Worm (Caenorhabditis elegans) whole organism, L2 larva: ENCODE data around the gene algn-2.

Experiments
- C34F6.9 ChIP-seq: fragments of 150-350 bp; optimal IDR thresholded peaks from 2 replicates; lab custom pipeline; 2014; ENCODE audit warnings: missing biosample characterization, missing genetic modification characterization
- F13H6.1 ChIP-seq: sonication (generic microtip); optimal IDR thresholded peaks from 2 replicates; lab custom pipeline; 2016; ENCODE audit warnings: missing genetic modification characterization, missing compliant biosample characterization
- Y55F3AM.14 ChIP-seq: fragments of 200-800 bp; sonication (Bioruptor generic); optimal IDR thresholded peaks from 2 replicates; lab custom pipeline; 2018; ENCODE audit warnings: mild to moderate bottlenecking, missing genetic modification characterization, missing compliant biosample characterization
- aly-2 ChIP-seq: fragments of 150-350 bp; optimal IDR thresholded peaks from 2 replicates; lab custom pipeline; 2014; ENCODE audit warnings: missing biosample characterization, missing genetic modification characterization
- ama-1 ChIP-seq: fragments of 150-350 bp; optimal IDR thresholded peaks from 2 replicates; lab custom pipeline; 2018; ENCODE audit warnings: inconsistent platforms
- blmp-1 ChIP-seq: sonication (generic microtip); optimal IDR thresholded peaks from 2 replicates; lab custom pipeline; 2017; ENCODE audit warnings: missing genetic modification characterization, mild to moderate bottlenecking, missing compliant biosample characterization, antibody characterized with exemption, moderate library complexity; ENCODE audit not compliant: insufficient read depth
- crh-2 ChIP-seq: sonication (generic microtip); optimal IDR thresholded peaks from 2 replicates; lab custom pipeline; 2017; ENCODE audit warnings: missing biosample characterization, missing genetic modification characterization
- dmd-4 ChIP-seq: sonication (generic microtip); optimal IDR thresholded peaks from 2 replicates; lab custom pipeline; 2017; ENCODE audit warnings: missing biosample characterization, missing genetic modification characterization
- elt-3 ChIP-seq: sonication (generic microtip); optimal IDR thresholded peaks from 2 replicates; lab custom pipeline; 2017; ENCODE audit warnings: missing biosample characterization, missing genetic modification characterization
- fos-1 ChIP-seq: fragments of 150-350 bp; optimal IDR thresholded peaks from 2 replicates; lab custom pipeline; 2014; ENCODE audit warnings: missing biosample characterization, missing genetic modification characterization
- gmeb-1 ChIP-seq: fragments of 150-350 bp; optimal IDR thresholded peaks from 2 replicates; lab custom pipeline; 2014; ENCODE audit warnings: missing biosample characterization, missing genetic modification characterization
- lin-11 ChIP-seq: fragments of 150-350 bp; sonication (generic microtip); optimal IDR thresholded peaks from 2 replicates; lab custom pipeline; 2014; ENCODE audit warnings: missing biosample characterization, missing genetic modification characterization, inconsistent platforms, mixed read lengths
- lin-39 ChIP-seq: fragments of 150-350 bp; optimal IDR thresholded peaks from 2 replicates; lab custom pipeline; 2014; ENCODE audit warnings: missing biosample characterization, missing genetic modification reagents, missing genetic modification characterization
- lsy-2 ChIP-seq, 2 experiments: fragments of 150-350 bp in 1 of 2; sonication (generic microtip) in 1 of 2; optimal IDR thresholded peaks; 2 replicates each; lab custom pipeline; 2014 to 2017; ENCODE audit warnings: missing biosample characterization in 2 of 2, missing genetic modification characterization in 2 of 2
- mab-5 ChIP-seq: fragments of 150-350 bp; optimal IDR thresholded peaks from 2 replicates; lab custom pipeline; 2014; ENCODE audit warnings: missing biosample characterization, missing genetic modification characterization
- mbf-1 ChIP-seq: sonication (generic microtip); optimal IDR thresholded peaks from 2 replicates; lab custom pipeline; 2017; ENCODE audit warnings: missing biosample characterization, missing genetic modification characterization
- mdl-1 ChIP-seq, 2 experiments: fragments of 150-350 bp in 1 of 2; sonication (generic microtip) in 1 of 2; optimal IDR thresholded peaks; 2 replicates each; lab custom pipeline; 2017; ENCODE audit warnings: missing biosample characterization in 2 of 2, missing genetic modification characterization in 2 of 2
- nhr-10 ChIP-seq: sonication (generic microtip); optimal IDR thresholded peaks from 2 replicates; lab custom pipeline; 2017; ENCODE audit warnings: missing biosample characterization, missing genetic modification characterization
- nhr-11 ChIP-seq: fragments of 150-350 bp; optimal IDR thresholded peaks from 2 replicates; lab custom pipeline; 2014; ENCODE audit warnings: missing biosample characterization, missing genetic modification characterization
- nhr-129 ChIP-seq: fragments of 150-350 bp; optimal IDR thresholded peaks from 2 replicates; lab custom pipeline; 2014; ENCODE audit warnings: missing biosample characterization, missing genetic modification characterization
- nhr-21 ChIP-seq: fragments of 150-350 bp; optimal IDR thresholded peaks from 2 replicates; lab custom pipeline; 2014; ENCODE audit warnings: missing biosample characterization, missing genetic modification characterization
- nhr-23 ChIP-seq: fragments of 150-350 bp; optimal IDR thresholded peaks from 2 replicates; lab custom pipeline; 2014; ENCODE audit warnings: missing biosample characterization, missing genetic modification reagents, missing genetic modification characterization
- nhr-237 ChIP-seq: fragments of 150-350 bp; optimal IDR thresholded peaks from 2 replicates; lab custom pipeline; 2014; ENCODE audit warnings: missing biosample characterization, missing genetic modification characterization
- nhr-25 ChIP-seq: fragments of 150-350 bp; sonication (generic microtip); optimal IDR thresholded peaks from 3 replicates; lab custom pipeline; 2014; ENCODE audit warnings: missing biosample characterization, missing genetic modification characterization
- nhr-6 ChIP-seq: fragments of 150-350 bp; optimal IDR thresholded peaks from 2 replicates; lab custom pipeline; 2014; ENCODE audit warnings: missing biosample characterization, missing genetic modification characterization
- nhr-77 ChIP-seq: fragments of 150-350 bp; optimal IDR thresholded peaks from 2 replicates; lab custom pipeline; 2014; ENCODE audit warnings: missing biosample characterization, missing genetic modification characterization
- sem-4 ChIP-seq: fragments of 150-350 bp; optimal IDR thresholded peaks from 2 replicates; lab custom pipeline; 2014; ENCODE audit warnings: missing biosample characterization, missing genetic modification reagents, missing genetic modification characterization
- sma-3 ChIP-seq: sonication (generic microtip); optimal IDR thresholded peaks from 2 replicates; lab custom pipeline; 2016; ENCODE audit warnings: missing genetic modification reagents, missing genetic modification characterization, missing compliant biosample characterization
- sma-9 ChIP-seq, 2 experiments: fragments of 150-350 bp in 1 of 2; sonication (generic microtip) in 1 of 2; optimal IDR thresholded peaks; 2 replicates each; lab custom pipeline; 2014 to 2016; ENCODE audit warnings: missing genetic modification characterization in 2 of 2, mild to moderate bottlenecking in 1 of 2, missing biosample characterization in 1 of 2, missing compliant biosample characterization in 1 of 2, missing genetic modification reagents in 1 of 2, moderate library complexity in 1 of 2
- snpc-4 ChIP-seq: fragments of 150-350 bp; optimal IDR thresholded peaks from 2 replicates; lab custom pipeline; 2014; ENCODE audit warnings: missing biosample characterization, missing genetic modification characterization
- unc-39 ChIP-seq: fragments of 150-350 bp; optimal IDR thresholded peaks from 2 replicates; lab custom pipeline; 2014; ENCODE audit warnings: missing biosample characterization, missing genetic modification characterization
- unc-55 ChIP-seq: fragments of 150-350 bp; sonication (generic microtip); optimal IDR thresholded peaks from 3 replicates; lab custom pipeline; 2014; ENCODE audit warnings: missing biosample characterization, missing genetic modification reagents, missing genetic modification characterization
- unc-62 ChIP-seq: fragments of 150-350 bp; optimal IDR thresholded peaks from 2 replicates; lab custom pipeline; 2014; ENCODE audit warnings: missing biosample characterization, missing genetic modification reagents, missing genetic modification characterization
- zag-1 ChIP-seq: fragments of 150-350 bp; optimal IDR thresholded peaks from 2 replicates; lab custom pipeline; 2014; ENCODE audit warnings: missing biosample characterization, missing genetic modification characterization
- ztf-1 ChIP-seq: fragments of 200-800 bp; sonication (Bioruptor generic); conservative IDR thresholded peaks from 2 replicates; pipeline ENCODE4 v1.3.6; 2022; ENCODE audit warnings: missing genetic modification characterization, missing compliant biosample characterization
- ztf-11 ChIP-seq: sonication (generic microtip); optimal IDR thresholded peaks from 2 replicates; lab custom pipeline; 2017; ENCODE audit warnings: missing biosample characterization, missing genetic modification characterization
- ztf-4 ChIP-seq: fragments of 150-350 bp; optimal IDR thresholded peaks from 2 replicates; lab custom pipeline; 2014; ENCODE audit warnings: missing biosample characterization, missing genetic modification characterization

Gene algn-2

ce11 chrII:5335370-5336034 is 39.6 kb upstream of the algn-2 start:
- no peak for TF ChIP-seq nhr-25 (tag; lab: Kevin White, UChicago)
- peak; percentile 64 for TF ChIP-seq nhr-21 (tag; lab: Kevin White, UChicago)
- peak; percentile 60 for TF ChIP-seq crh-2
- peak; percentile 27 for TF ChIP-seq sma-9 (GFP tag; optimal IDR thresholded peaks at IDR 0.05; lab: Kevin White, UChicago)
- TF ChIP-seq sma-9 (tag; optimal IDR thresholded peaks at IDR 0.05; lab: Kevin White, UChicago), result no peak
- TF ChIP-seq nhr-11 (tag; lab: Kevin White, UChicago), result no peak
- TF ChIP-seq Y55F3AM.14 (GFP tag; lab: Kevin White, UChicago), result no peak
- TF ChIP-seq fos-1 (tag; lab: Kevin White, UChicago), result peak; percentile 41
- TF ChIP-seq mab-5 (tag; lab: Kevin White, UChicago), result peak; percentile 13
- TF ChIP-seq zag-1 (tag; lab: Kevin White, UChicago), result no peak
- TF ChIP-seq unc-55 (GFP tag; lab: Kevin White, UChicago), result peak; percentile 64
- no peak for TF ChIP-seq dmd-4

- no peak for TF ChIP-seq ztf-1 (GFP tag; lab: Robert Waterston, UW)
- no peak for TF ChIP-seq snpc-4 (tag; lab: Kevin White, UChicago)
- TF ChIP-seq aly-2 (tag; lab: Kevin White, UChicago), result no peak
- TF ChIP-seq nhr-11 (tag; lab: Kevin White, UChicago), result no peak
- no peak for TF ChIP-seq nhr-23 (tag; lab: Kevin White, UChicago)
- no peak for TF ChIP-seq sma-3
- TF ChIP-seq lin-11 (tag; lab: Kevin White, UChicago), result peak; percentile 77
- TF ChIP-seq unc-39 (tag; lab: Kevin White, UChicago), result no peak
- TF ChIP-seq unc-62, result no peak
- peak; percentile 19 for TF ChIP-seq Y55F3AM.14 (GFP tag; lab: Kevin White, UChicago)
- no peak for TF ChIP-seq mbf-1 (tag; lab: Kevin White, UChicago)
- TF ChIP-seq mab-5 (tag; lab: Kevin White, UChicago), result peak; percentile 42
- TF ChIP-seq nhr-237 (tag; lab: Kevin White, UChicago), result no peak
- peak; percentile 1 for TF ChIP-seq nhr-6 (tag; lab: Kevin White, UChicago)
- peak; percentile 84 for TF ChIP-seq unc-55 (GFP tag; lab: Kevin White, UChicago)
- TF ChIP-seq elt-3 (tag; lab: Kevin White, UChicago), result no peak
- TF ChIP-seq C34F6.9 (tag; lab: Kevin White, UChicago), result peak; percentile 78
- TF ChIP-seq lsy-2 (tag; optimal IDR thresholded peaks at IDR 0.05; lab: Kevin White, UChicago), result peak in 1 of 2 experiments; percentile 60
- TF ChIP-seq nhr-129 (tag; lab: Kevin White, UChicago), result peak; percentile 79
- no peak for TF ChIP-seq lin-39 (tag; lab: Kevin White, UChicago)
- TF ChIP-seq ama-1 (lab: Kevin White, UChicago), result peak; percentile 16
- TF ChIP-seq ztf-4 (tag; lab: Kevin White, UChicago), result no peak
- peak; percentile 61 for TF ChIP-seq zag-1 (tag; lab: Kevin White, UChicago)
- TF ChIP-seq nhr-77, result no peak
- no peak for TF ChIP-seq ztf-11 (tag; lab: Kevin White, UChicago)
- TF ChIP-seq gmeb-1 (tag; lab: Kevin White, UChicago), result no peak
- TF ChIP-seq sem-4 (tag; lab: Kevin White, UChicago), result peak; percentile 49
- TF ChIP-seq F13H6.1, result peak; percentile 79
- peak; percentile 64 for TF ChIP-seq blmp-1 (tag; lab: Kevin White, UChicago)
- TF ChIP-seq nhr-10 (tag; lab: Kevin White, UChicago), result no peak
- TF ChIP-seq mdl-1 (tag; optimal IDR thresholded peaks at IDR 0.05; lab: Kevin White, UChicago), result no peak
- peak; percentile 92 for TF ChIP-seq fos-1 (tag; lab: Kevin White, UChicago)
- peak; percentile 73 for TF ChIP-seq sma-9 (GFP tag; optimal IDR thresholded peaks at IDR 0.05; lab: Kevin White, UChicago)
- TF ChIP-seq sma-9 (tag; optimal IDR thresholded peaks at IDR 0.05; lab: Kevin White, UChicago), result no peak
Measured at ce11 chrII:5336035-5336376, 39.1 kb upstream of the algn-2 start.
